Worm (Caenorhabditis elegans): Measurements from ENCODE around the gene josd-1.

DNA sequence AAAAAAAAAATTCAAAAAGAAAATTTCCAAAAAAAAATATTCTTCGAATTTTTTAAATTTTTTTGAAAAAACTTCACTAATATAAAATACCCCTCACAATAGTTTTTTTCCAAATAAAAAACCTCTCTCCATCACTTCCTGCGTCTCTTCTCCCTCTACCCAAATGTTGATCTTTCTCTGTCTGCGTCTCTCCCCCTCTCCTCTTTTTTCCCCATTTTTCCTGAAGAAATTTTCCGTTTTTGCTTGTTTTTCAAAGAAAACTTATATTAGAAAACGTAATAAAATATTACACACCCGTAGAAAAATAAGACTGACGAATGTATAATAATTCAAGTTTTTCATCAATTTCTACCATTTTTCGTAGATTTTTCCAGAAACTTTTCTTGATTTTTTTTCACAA lies 44.7 kb downstream of the josd-1 start:
- TF ChIP-seq dao-5 (tag; optimal IDR thresholded peaks at IDR 0.05): no peak
- TF ChIP-seq him-1 (tag; optimal IDR thresholded peaks at IDR 0.05): no peak
- TF ChIP-seq W03F9.2 (tag; optimal IDR thresholded peaks at IDR 0.05): no peak

Data from whole organism, L4/young adult.